Fruit fly (Drosophila melanogaster) whole organism, embryonic: ENCODE measurements around the gene Nazo.

Experiments used
- CG11504 ChIP-seq: fragments of 200-800 bp; sonication (Bioruptor generic); optimal IDR thresholded peaks from 3 replicates; lab custom pipeline; 2019; ENCODE audit warnings: missing biosample characterization, mild to moderate bottlenecking, missing genetic modification characterization, moderate library complexity
- CG12391 ChIP-seq: fragments of 200-800 bp; sonication (Bioruptor generic); optimal IDR thresholded peaks from 3 replicates; lab custom pipeline; 2018; ENCODE audit warnings: missing biosample characterization, mild to moderate bottlenecking, missing genetic modification characterization, moderate library complexity
- CG14860 ChIP-seq: fragments of 200-800 bp; sonication (Bioruptor generic); IDR thresholded peaks from 3 replicates; pipeline ENCODE4 v1.3.6; 2022; ENCODE audit warnings: missing biosample characterization, missing genetic modification characterization; ENCODE audit not compliant: partially characterized antibody
- CG4328 ChIP-seq: fragments of 200-800 bp; sonication (Bioruptor generic); optimal IDR thresholded peaks from 3 replicates; lab custom pipeline; 2017; ENCODE audit warnings: missing biosample characterization, missing genetic modification reagents, missing genetic modification characterization
- run ChIP-seq: fragments of 200-800 bp; sonication (Bioruptor generic); optimal IDR thresholded peaks from 3 replicates; lab custom pipeline; 2018; ENCODE audit warnings: missing biosample characterization, mild to moderate bottlenecking, missing genetic modification characterization

DNA sequence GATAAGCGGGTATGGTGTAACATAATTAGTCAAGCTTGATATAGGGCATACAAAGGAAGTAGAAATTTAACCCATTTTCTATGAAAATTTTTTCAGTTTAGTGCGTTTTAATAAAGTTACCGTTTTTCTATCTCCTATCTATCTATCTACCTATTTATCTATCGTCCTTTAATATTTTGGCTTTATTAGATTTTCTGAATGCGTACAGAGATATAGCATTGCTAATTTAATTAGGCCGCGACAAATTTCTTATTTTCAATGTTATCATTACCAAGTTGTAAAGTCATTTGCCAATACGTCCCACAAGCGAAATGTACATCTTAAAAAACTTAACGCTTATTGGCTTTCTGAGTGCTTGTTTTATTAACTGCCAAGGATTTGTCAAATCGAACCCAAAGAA, 39.5 kb upstream of the Nazo start, which contains the start of gene CG15864:
- TF ChIP-seq CG14860 (GFP tag; lab: Robert Waterston, UW) (no peak), CG11504 (tag; lab: Kevin White, UChicago) (no peak), CG4328 (GFP tag; lab: Kevin White, UChicago) (no peak), run (tag; lab: Kevin White, UChicago) (no peak), CG12391 (tag; lab: Kevin White, UChicago) (no peak)
